Worm (Caenorhabditis elegans) whole organism, early embryonic: ENCODE results near the gene str-264.

Source experiments
- ama-1 ChIP-seq: fragments of 150-350 bp; optimal IDR thresholded peaks from 2 replicates; lab custom pipeline; 2014
- ceh-36 ChIP-seq: sonication (generic microtip); optimal IDR thresholded peaks from 2 replicates; lab custom pipeline; 2016; ENCODE audit warnings: missing genetic modification characterization, inconsistent platforms, missing compliant biosample characterization
- hnd-1 ChIP-seq: sonication (generic microtip); optimal IDR thresholded peaks from 2 replicates; lab custom pipeline; 2016; ENCODE audit warnings: missing genetic modification characterization, missing compliant biosample characterization
- pes-1 ChIP-seq: fragments of 200-800 bp; sonication (Bioruptor generic); IDR thresholded peaks from 2 replicates; pipeline ENCODE4 v1.3.6; 2022; ENCODE audit warnings: missing genetic modification reagents, missing genetic modification characterization, missing compliant biosample characterization
- tbx-37 ChIP-seq: fragments of 200-800 bp; sonication (Bioruptor generic); conservative IDR thresholded peaks from 2 replicates; pipeline ENCODE4 v1.3.6; 2022; ENCODE audit warnings: missing genetic modification reagents, missing genetic modification characterization, missing compliant biosample characterization

DNA sequence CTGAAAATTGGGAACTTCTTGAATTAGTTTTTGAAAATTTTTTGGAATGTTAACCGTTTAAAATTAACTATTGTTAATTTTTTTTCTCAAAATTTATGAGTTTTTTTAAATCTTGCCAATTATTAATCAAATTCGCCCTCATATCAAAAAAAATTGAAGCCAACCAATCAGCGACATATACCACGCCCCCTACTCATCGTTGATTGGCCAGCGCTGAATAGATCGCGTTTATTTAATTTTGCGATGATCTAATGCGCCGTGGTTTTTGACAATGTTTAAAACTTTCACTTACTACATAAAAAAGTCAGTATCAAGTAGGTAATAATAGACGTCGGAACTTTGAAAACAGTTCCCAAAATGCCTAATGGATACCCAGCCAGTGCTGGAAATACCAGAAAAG is 50.0 kb downstream of the str-264 start:
- TF ChIP-seq ceh-36 (tag; lab: Kevin White, UChicago) (no peak), ama-1 (lab: Kevin White, UChicago) (no peak), pes-1 (GFP tag; lab: Robert Waterston, UW) (no peak), hnd-1 (no peak), tbx-37 (GFP tag; lab: Robert Waterston, UW) (no peak)
